Fruit fly (Drosophila melanogaster) whole organism, embryonic: ENCODE measurements around the gene pix.
A peak's percentile ranks its signal among the peaks of the same experiment; 100 is the strongest.

Experiments used
- Ada2b ChIP-seq: fragments of 200-800 bp; sonication (Bioruptor generic); IDR thresholded peaks from 2 replicates; pipeline ENCODE4 v1.3.6; 2022; ENCODE audit warnings: missing biosample characterization, missing genetic modification characterization
- Atf-2 ChIP-seq: fragments of 200-800 bp; sonication (Bioruptor generic); optimal IDR thresholded peaks from 2 replicates; lab custom pipeline; 2016; ENCODE audit warnings: missing biosample characterization, missing genetic modification characterization
- Awh ChIP-seq: fragments of 200-800 bp; sonication (Bioruptor generic); IDR thresholded peaks from 2 replicates; pipeline ENCODE4, ENCODE4 v1.3.6; 2022; ENCODE audit warnings: missing biosample characterization, missing genetic modification characterization
- BEAF-32 ChIP-seq: fragments of 200-800 bp; sonication (Bioruptor generic); optimal IDR thresholded peaks from 3 replicates; lab custom pipeline; 2017; ENCODE audit warnings: missing biosample characterization, missing genetic modification characterization, mild to moderate bottlenecking, moderate library complexity, missing genetic modification reagents
- CG10543 ChIP-seq: fragments of 200-800 bp; sonication (Bioruptor generic); optimal IDR thresholded peaks from 3 replicates; lab custom pipeline; 2017; ENCODE audit warnings: missing biosample characterization, mild to moderate bottlenecking, missing genetic modification characterization, moderate library complexity
- CG10979 ChIP-seq: fragments of 200-800 bp; sonication (Bioruptor generic); optimal IDR thresholded peaks from 2 replicates; lab custom pipeline; 2018; ENCODE audit warnings: missing biosample characterization, mild to moderate bottlenecking, missing genetic modification characterization, moderate library complexity
- CG12104 ChIP-seq: fragments of 200-800 bp; sonication (Bioruptor generic); optimal IDR thresholded peaks from 3 replicates; lab custom pipeline; 2016; ENCODE audit warnings: missing biosample characterization, missing genetic modification characterization
- CG12659 ChIP-seq: fragments of 200-800 bp; sonication (Bioruptor generic); optimal IDR thresholded peaks from 3 replicates; lab custom pipeline; 2017; ENCODE audit warnings: mild to moderate bottlenecking, missing biosample characterization, missing genetic modification reagents, missing genetic modification characterization
- CG13287 ChIP-seq: fragments of 200-800 bp; sonication (Bioruptor generic); IDR thresholded peaks from 2 replicates; pipeline ENCODE4 v1.3.6; 2022; ENCODE audit warnings: missing biosample characterization, missing genetic modification characterization; ENCODE audit not compliant: partially characterized antibody
- CG13775 ChIP-seq: fragments of 200-800 bp; sonication (Bioruptor generic); optimal IDR thresholded peaks from 3 replicates; lab custom pipeline; 2017; ENCODE audit warnings: missing biosample characterization, mild to moderate bottlenecking, missing genetic modification characterization
- CG13894 ChIP-seq: fragments of 200-800 bp; sonication (Bioruptor generic); optimal IDR thresholded peaks from 3 replicates; lab custom pipeline; 2018; ENCODE audit warnings: missing biosample characterization, mild to moderate bottlenecking, missing genetic modification characterization, moderate library complexity
- CG14050 ChIP-seq: fragments of 200-800 bp; sonication (Bioruptor generic); IDR thresholded peaks from 3 replicates; pipeline ENCODE4 v1.3.6; 2022; ENCODE audit warnings: missing biosample characterization, missing genetic modification characterization
- CG17328 ChIP-seq: fragments of 200-800 bp; sonication (Bioruptor generic); IDR thresholded peaks from 2 replicates; pipeline ENCODE4 v1.3.6; 2022; ENCODE audit warnings: missing biosample characterization, missing genetic modification characterization
- CG17361 ChIP-seq: fragments of 200-800 bp; sonication (Bioruptor generic); IDR thresholded peaks from 3 replicates; pipeline ENCODE4 v1.3.6; 2022; ENCODE audit warnings: missing biosample characterization, missing genetic modification characterization
- CG2202 ChIP-seq: fragments of 200-800 bp; sonication (Bioruptor generic); optimal IDR thresholded peaks from 2 replicates; lab custom pipeline; 2018; ENCODE audit warnings: missing biosample characterization, mild to moderate bottlenecking, missing genetic modification characterization
- CG30020 ChIP-seq: fragments of 200-800 bp; optimal IDR thresholded peaks from 2 replicates; lab custom pipeline; 2019; ENCODE audit warnings: missing biosample characterization, mild to moderate bottlenecking, missing genetic modification characterization, moderate library complexity
- CG3065 ChIP-seq: fragments of 200-800 bp; sonication (Bioruptor generic); optimal IDR thresholded peaks from 2 replicates; lab custom pipeline; 2016; ENCODE audit warnings: missing biosample characterization, missing genetic modification characterization
- CG32532 ChIP-seq: fragments of 200-800 bp; sonication (Bioruptor generic); IDR thresholded peaks from 2 replicates; pipeline ENCODE4 v1.3.6; 2022; ENCODE audit warnings: missing biosample characterization, missing genetic modification characterization
- CG4707 ChIP-seq: fragments of 200-800 bp; sonication (Bioruptor generic); optimal IDR thresholded peaks from 2 replicates; lab custom pipeline; 2018; ENCODE audit warnings: missing biosample characterization, mild to moderate bottlenecking, missing genetic modification characterization, moderate library complexity
- CG7786 ChIP-seq: fragments of 200-800 bp; sonication (Bioruptor generic); optimal IDR thresholded peaks from 2 replicates; lab custom pipeline; 2016; ENCODE audit warnings: missing biosample characterization, missing genetic modification characterization
- CG7963 ChIP-seq: fragments of 200-800 bp; sonication (Bioruptor generic); IDR thresholded peaks from 3 replicates; pipeline ENCODE4 v1.3.6; 2022; ENCODE audit warnings: missing biosample characterization, missing genetic modification characterization; ENCODE audit not compliant: partially characterized antibody
- CG8281 ChIP-seq: fragments of 200-800 bp; sonication (Bioruptor generic); optimal IDR thresholded peaks from 2 replicates; lab custom pipeline; 2018; ENCODE audit warnings: missing biosample characterization, mild to moderate bottlenecking, missing genetic modification characterization, moderate library complexity
- CG8290 ChIP-seq, 3 experiments: fragments of 200-800 bp; sonication (Bioruptor generic); optimal IDR thresholded peaks; 2 replicates each; lab custom pipeline; 2016 to 2019; ENCODE audit warnings: missing biosample characterization in 3 of 3, missing genetic modification characterization in 3 of 3, mild to moderate bottlenecking in 2 of 3, moderate library complexity in 1 of 3
- CrebB ChIP-seq: fragments of 200-800 bp; sonication (Bioruptor generic); optimal IDR thresholded peaks from 3 replicates; lab custom pipeline; 2018; ENCODE audit warnings: missing biosample characterization, mild to moderate bottlenecking, missing genetic modification characterization
- Deaf1 ChIP-seq: fragments of 200-800 bp; optimal IDR thresholded peaks from 3 replicates; lab custom pipeline; 2019; ENCODE audit warnings: missing biosample characterization, mild to moderate bottlenecking, missing genetic modification characterization, moderate library complexity
- Fer2 ChIP-seq: fragments of 200-800 bp; sonication (Bioruptor generic); optimal IDR thresholded peaks from 2 replicates; lab custom pipeline; 2018; ENCODE audit warnings: missing biosample characterization, mild to moderate bottlenecking, missing genetic modification characterization, moderate library complexity
- Hmr ChIP-seq: fragments of 200-800 bp; sonication (Bioruptor generic); optimal IDR thresholded peaks from 3 replicates; lab custom pipeline; 2017; ENCODE audit warnings: mild to moderate bottlenecking, missing biosample characterization, missing genetic modification reagents, missing genetic modification characterization
- Hr78 ChIP-seq, 2 experiments: fragments of 200-800 bp in 1 of 2; fragments of >200 bp in 1 of 2; sonication (Bioruptor generic) in 1 of 2; optimal IDR thresholded peaks; 2 replicates each; lab custom pipeline; 2017 to 2019; ENCODE audit warnings: missing biosample characterization in 2 of 2, missing genetic modification characterization in 2 of 2, mild to moderate bottlenecking in 1 of 2, moderate library complexity in 1 of 2
- MESR4 ChIP-seq: fragments of 200-800 bp; sonication (Bioruptor generic); optimal IDR thresholded peaks from 2 replicates; lab custom pipeline; 2018; ENCODE audit warnings: missing biosample characterization, mild to moderate bottlenecking, missing genetic modification characterization, moderate library complexity
- Mrtf ChIP-seq: fragments of 200-800 bp; sonication (Bioruptor generic); IDR thresholded peaks from 3 replicates; pipeline ENCODE4 v1.3.6; 2022; ENCODE audit warnings: missing biosample characterization, missing genetic modification characterization
- Optix ChIP-seq: fragments of 200-800 bp; sonication (Bioruptor generic); IDR thresholded peaks from 3 replicates; pipeline ENCODE4 v1.3.6; 2022; ENCODE audit warnings: missing biosample characterization, missing genetic modification characterization
- Sry-δ ChIP-seq: fragments of 200-800 bp; sonication (Bioruptor generic); optimal IDR thresholded peaks from 2 replicates; lab custom pipeline; 2016; ENCODE audit warnings: missing biosample characterization, missing genetic modification characterization
- TFAM ChIP-seq: fragments of 200-800 bp; sonication (Bioruptor generic); optimal IDR thresholded peaks from 2 replicates; lab custom pipeline; 2017; ENCODE audit warnings: missing biosample characterization, missing genetic modification characterization, inconsistent platforms
- Xrp1 ChIP-seq: fragments of 200-800 bp; sonication (Bioruptor generic); IDR thresholded peaks from 2 replicates; pipeline ENCODE4 v1.3.6; 2022; ENCODE audit warnings: missing biosample characterization, missing genetic modification characterization
- cwo ChIP-seq: fragments of 200-800 bp; sonication (Bioruptor generic); optimal IDR thresholded peaks from 3 replicates; lab custom pipeline; 2017; ENCODE audit warnings: missing biosample characterization, missing genetic modification characterization, mild to moderate bottlenecking, moderate library complexity, missing genetic modification reagents
- en ChIP-seq: fragments of 200-800 bp; sonication (Bioruptor generic); optimal IDR thresholded peaks from 2 replicates; lab custom pipeline; 2016; ENCODE audit warnings: missing biosample characterization, missing genetic modification characterization
- ewg ChIP-seq: fragments of 200-800 bp; sonication (Bioruptor generic); optimal IDR thresholded peaks from 3 replicates; lab custom pipeline; 2017; ENCODE audit warnings: mild to moderate bottlenecking, missing biosample characterization, missing genetic modification reagents, missing genetic modification characterization
- lilli ChIP-seq: fragments of 200-800 bp; sonication (Bioruptor generic); optimal IDR thresholded peaks from 3 replicates; lab custom pipeline; 2016; ENCODE audit warnings: missing biosample characterization, missing genetic modification characterization
- nmo ChIP-seq: fragments of 200-800 bp; sonication (Bioruptor generic); optimal IDR thresholded peaks from 2 replicates; lab custom pipeline; 2018; ENCODE audit warnings: missing biosample characterization, mild to moderate bottlenecking, missing genetic modification characterization, moderate library complexity
- pnt ChIP-seq: fragments of 200-800 bp; sonication (Bioruptor generic); optimal IDR thresholded peaks from 3 replicates; lab custom pipeline; 2016; ENCODE audit warnings: missing biosample characterization, missing genetic modification characterization
- pzg ChIP-seq: fragments of 200-800 bp; sonication (Bioruptor generic); optimal IDR thresholded peaks from 3 replicates; lab custom pipeline; 2018; ENCODE audit warnings: missing biosample characterization, mild to moderate bottlenecking, missing genetic modification characterization, moderate library complexity
- repo ChIP-seq: fragments of 200-800 bp; sonication (Bioruptor generic); optimal IDR thresholded peaks from 2 replicates; lab custom pipeline; 2016; ENCODE audit warnings: missing biosample characterization, missing genetic modification characterization
- scrt ChIP-seq: fragments of 200-800 bp; sonication (Bioruptor generic); optimal IDR thresholded peaks from 2 replicates; lab custom pipeline; 2018; ENCODE audit warnings: missing biosample characterization, mild to moderate bottlenecking, missing genetic modification characterization, moderate library complexity
- shn ChIP-seq: fragments of 200-800 bp; sonication (Bioruptor generic); optimal IDR thresholded peaks from 3 replicates; lab custom pipeline; 2016; ENCODE audit warnings: missing biosample characterization, missing genetic modification characterization
- so ChIP-seq: fragments of 200-800 bp; sonication (Bioruptor generic); IDR thresholded peaks from 3 replicates; pipeline ENCODE4 v1.3.6; 2022; ENCODE audit warnings: missing biosample characterization, missing genetic modification characterization
- sob ChIP-seq: fragments of 200-800 bp; sonication (Bioruptor generic); IDR thresholded peaks from 2 replicates; pipeline ENCODE4 v1.3.6; 2022; ENCODE audit warnings: missing biosample characterization, missing genetic modification characterization
- tap ChIP-seq: fragments of 200-800 bp; optimal IDR thresholded peaks from 3 replicates; lab custom pipeline; 2019; ENCODE audit warnings: missing biosample characterization, mild to moderate bottlenecking, missing genetic modification characterization, moderate library complexity
- trem ChIP-seq: fragments of 200-800 bp; optimal IDR thresholded peaks from 3 replicates; lab custom pipeline; 2019; ENCODE audit warnings: missing biosample characterization, mild to moderate bottlenecking, missing genetic modification characterization, moderate library complexity
- wdn ChIP-seq: fragments of 200-800 bp; sonication (Bioruptor generic); IDR thresholded peaks from 2 replicates; pipeline ENCODE4 v1.3.6; 2022; ENCODE audit warnings: missing biosample characterization, missing genetic modification characterization
- zen2 ChIP-seq: fragments of 200-800 bp; sonication (Bioruptor generic); IDR thresholded peaks from 3 replicates; pipeline ENCODE4 v1.3.6; 2022; ENCODE audit warnings: missing biosample characterization, missing genetic modification characterization; ENCODE audit not compliant: partially characterized antibody
- zfh1 ChIP-seq: fragments of 200-800 bp; sonication (Bioruptor generic); IDR thresholded peaks from 3 replicates; pipeline ENCODE4 v1.3.6; 2022; ENCODE audit warnings: missing biosample characterization, missing genetic modification characterization

pix gene

DNA sequence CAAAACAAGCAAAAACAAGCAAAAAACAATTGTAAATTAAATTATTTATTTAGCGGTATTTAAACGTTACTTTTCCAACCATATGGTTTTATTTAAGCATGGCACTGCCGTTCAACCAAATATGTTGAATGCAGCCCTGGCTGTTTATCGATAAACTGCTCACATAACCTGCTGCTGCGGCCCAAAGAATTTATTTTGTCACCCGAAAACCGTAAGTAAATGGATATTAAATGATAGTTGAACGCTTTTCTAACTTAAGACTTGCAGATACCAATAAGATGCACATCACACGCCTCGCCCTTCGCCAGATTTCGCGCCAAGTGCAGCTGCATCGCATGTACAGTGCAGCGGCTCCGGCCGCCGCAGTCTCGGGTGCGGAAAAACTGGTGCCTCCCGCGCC is 17.9 kb downstream of the pix start, which contains the start of gene mRpL12 (continued):
- TF ChIP-seq CG14050 (GFP tag; lab: Robert Waterston, UW): no peak
- no peak for TF ChIP-seq CG4707 (GFP tag; lab: Kevin White, UChicago)
- TF ChIP-seq pzg (GFP tag; lab: Kevin White, UChicago): peak; percentile 66
- TF ChIP-seq so: no peak
- no peak for TF ChIP-seq pnt
- TF ChIP-seq CG13894 (tag; lab: Kevin White, UChicago): no peak
- TF ChIP-seq CG8290 (GFP tag; optimal IDR thresholded peaks at IDR 0.05; lab: Kevin White, UChicago): no peak
- no peak for TF ChIP-seq CG8290 (tag; optimal IDR thresholded peaks at IDR 0.05; lab: Kevin White, UChicago)
- TF ChIP-seq CG13287 (GFP tag; lab: Robert Waterston, UW): peak; percentile 49
- TF ChIP-seq Sry-δ (GFP tag; lab: Kevin White, UChicago): peak; percentile 54
- no peak for TF ChIP-seq Hr78 (GFP tag; optimal IDR thresholded peaks at IDR 0.05; lab: Kevin White, UChicago)
- TF ChIP-seq CG17361 (GFP tag; lab: Robert Waterston, UW): no peak
- no peak for TF ChIP-seq Optix (GFP tag; lab: Robert Waterston, UW)
- no peak for TF ChIP-seq CrebB
- no peak for TF ChIP-seq zfh1 (GFP tag; lab: Robert Waterston, UW)
- TF ChIP-seq Awh (GFP tag; lab: Robert Waterston, UW): no peak
- no peak for TF ChIP-seq CG8281
- TF ChIP-seq Deaf1 (tag; lab: Kevin White, UChicago): no peak
- TF ChIP-seq Fer2: no peak
- TF ChIP-seq sob (GFP tag; lab: Robert Waterston, UW): no peak
- no peak for TF ChIP-seq scrt (GFP tag; lab: Kevin White, UChicago)
- TF ChIP-seq Ada2b (GFP tag; lab: Robert Waterston, UW): no peak
- TF ChIP-seq CG12104: no peak
- no peak for TF ChIP-seq TFAM
- TF ChIP-seq en (GFP tag; lab: Kevin White, UChicago): no peak
- TF ChIP-seq ewg (GFP tag; lab: Kevin White, UChicago): no peak
- no peak for TF ChIP-seq CG10979 (tag; lab: Kevin White, UChicago)
- TF ChIP-seq Mrtf: no peak
- peak; percentile 87 for TF ChIP-seq MESR4
- TF ChIP-seq cwo: no peak
- no peak for TF ChIP-seq CG3065
- no peak for TF ChIP-seq CG17328 (GFP tag; lab: Robert Waterston, UW)
- no peak for TF ChIP-seq CG32532 (GFP tag; lab: Robert Waterston, UW)
- no peak for TF ChIP-seq wdn (GFP tag; lab: Robert Waterston, UW)
- peak; percentile 35; the same call in 1 of the 3 replicates for TF ChIP-seq CG7963 (GFP tag; lab: Robert Waterston, UW)
- TF ChIP-seq CG30020 (tag; lab: Kevin White, UChicago): no peak
- no peak for TF ChIP-seq shn
- TF ChIP-seq BEAF-32 (GFP tag; lab: Kevin White, UChicago): peak; percentile 30
- TF ChIP-seq nmo (GFP tag; lab: Kevin White, UChicago): peak; percentile 2
- TF ChIP-seq CG10543: no peak
- no peak for TF ChIP-seq CG13775 (GFP tag; lab: Kevin White, UChicago)
- no peak for TF ChIP-seq Atf-2
- no peak for TF ChIP-seq lilli (GFP tag; lab: Kevin White, UChicago)
- TF ChIP-seq zen2 (GFP tag; lab: Robert Waterston, UW): peak; percentile 55; the same call in 1 of the 3 replicates
- TF ChIP-seq tap (tag; lab: Kevin White, UChicago): no peak
- TF ChIP-seq CG2202: no peak
- peak; percentile 83 for TF ChIP-seq trem (tag; lab: Kevin White, UChicago)
- no peak for TF ChIP-seq repo (GFP tag; lab: Kevin White, UChicago)
- TF ChIP-seq CG12659: peak; percentile 7
- TF ChIP-seq CG7786 (GFP tag; lab: Kevin White, UChicago): no peak
- no peak for TF ChIP-seq Hmr (GFP tag; lab: Kevin White, UChicago)
- TF ChIP-seq Xrp1 (GFP tag; lab: Robert Waterston, UW): no peak
